Worm (Caenorhabditis elegans) whole organism, young adult: ENCODE data around the gene C18H9.5.

Experiments
- B0035.1 ChIP-seq: sonication (generic microtip); optimal IDR thresholded peaks from 2 replicates; lab custom pipeline; 2016; ENCODE audit warnings: missing genetic modification characterization, mild to moderate bottlenecking, missing compliant biosample characterization, missing genotype, missing genetic modification reagents
- B0261.1 ChIP-seq: sonication (generic microtip); optimal IDR thresholded peaks from 2 replicates; lab custom pipeline; 2016; ENCODE audit warnings: mild to moderate bottlenecking, missing genetic modification characterization, moderate library complexity, missing compliant biosample characterization
- B0336.3 ChIP-seq: fragments of 200-800 bp; sonication (Bioruptor generic); IDR thresholded peaks from 2 replicates; pipeline ENCODE4 v1.3.6; 2022; ENCODE audit warnings: missing genetic modification characterization, missing compliant biosample characterization
- F10E7.11 ChIP-seq: sonication (generic microtip); optimal IDR thresholded peaks from 2 replicates; lab custom pipeline; 2017; ENCODE audit warnings: mild to moderate bottlenecking, missing genetic modification characterization, moderate library complexity, missing compliant biosample characterization
- F33H1.4 ChIP-seq: fragments of 200-800 bp; sonication (Bioruptor generic); IDR thresholded peaks from 2 replicates; pipeline ENCODE4 v1.3.6; 2022; ENCODE audit warnings: missing genetic modification reagents, missing genetic modification characterization, missing compliant biosample characterization
- F39B2.1 ChIP-seq: fragments of 200-800 bp; sonication (Bioruptor generic); IDR thresholded peaks from 2 replicates; pipeline ENCODE4 v1.3.6; 2022; ENCODE audit warnings: missing genetic modification reagents, missing genetic modification characterization, missing compliant biosample characterization
- F49E8.2 ChIP-seq: sonication (generic microtip); optimal IDR thresholded peaks from 3 replicates; lab custom pipeline; 2017; ENCODE audit warnings: missing genetic modification characterization, mild to moderate bottlenecking, missing compliant biosample characterization, antibody characterized with exemption, moderate library complexity; ENCODE audit not compliant: insufficient read depth
- K12H6.12 ChIP-seq: fragments of 200-800 bp; sonication (Bioruptor generic); optimal IDR thresholded peaks from 2 replicates; lab custom pipeline; 2018; ENCODE audit warnings: mild to moderate bottlenecking, missing genetic modification characterization, missing compliant biosample characterization
- Y53G8AR.9 ChIP-seq: fragments of 200-800 bp; sonication (Bioruptor generic); conservative IDR thresholded peaks from 2 replicates; pipeline ENCODE4 v1.3.6; 2022; ENCODE audit warnings: missing genetic modification reagents, missing genetic modification characterization, missing compliant biosample characterization
- Y67H2A.10 ChIP-seq: fragments of 200-800 bp; sonication (Bioruptor generic); conservative IDR thresholded peaks from 2 replicates; pipeline ENCODE4 v1.3.6; 2022; ENCODE audit warnings: missing genetic modification reagents, missing genetic modification characterization, missing compliant biosample characterization
- aptf-2 ChIP-seq: fragments of 200-800 bp; sonication (Bioruptor generic); conservative IDR thresholded peaks from 2 replicates; pipeline ENCODE4 v1.3.6; 2022; ENCODE audit warnings: missing genetic modification reagents, missing genetic modification characterization, missing compliant biosample characterization
- aptf-3 ChIP-seq: fragments of 200-800 bp; sonication (Bioruptor generic); IDR thresholded peaks from 2 replicates; pipeline ENCODE4 v1.3.6; 2022; ENCODE audit warnings: missing genetic modification characterization, missing compliant biosample characterization
- attf-5 ChIP-seq: fragments of 200-800 bp; sonication (Bioruptor generic); optimal IDR thresholded peaks from 2 replicates; lab custom pipeline; 2018; ENCODE audit warnings: mild to moderate bottlenecking, missing genetic modification characterization, missing compliant biosample characterization
- attf-6 ChIP-seq: fragments of 200-800 bp; sonication (Bioruptor generic); IDR thresholded peaks from 2 replicates; pipeline ENCODE4 v1.3.6; 2022; ENCODE audit warnings: missing genetic modification reagents, missing genetic modification characterization, missing compliant biosample characterization
- ceh-100 ChIP-seq: fragments of 200-800 bp; sonication (Bioruptor generic); IDR thresholded peaks from 2 replicates; pipeline ENCODE4 v1.3.6; 2022; ENCODE audit warnings: missing genetic modification reagents, missing genetic modification characterization, missing compliant biosample characterization
- ceh-27 ChIP-seq: fragments of 200-800 bp; sonication (Bioruptor generic); optimal IDR thresholded peaks from 2 replicates; lab custom pipeline; 2018; ENCODE audit warnings: mild to moderate bottlenecking, missing genetic modification characterization, moderate library complexity, missing compliant biosample characterization
- ceh-58 ChIP-seq: fragments of 200-800 bp; sonication (Bioruptor generic); IDR thresholded peaks from 2 replicates; pipeline ENCODE4 v1.3.6; 2022; ENCODE audit warnings: missing genetic modification characterization, missing compliant biosample characterization
- chd-7 ChIP-seq: sonication (generic microtip); optimal IDR thresholded peaks from 2 replicates; lab custom pipeline; 2016; ENCODE audit warnings: mild to moderate bottlenecking, missing genetic modification characterization, moderate library complexity, missing compliant biosample characterization
- dpff-1 ChIP-seq: sonication (generic microtip); optimal IDR thresholded peaks from 2 replicates; lab custom pipeline; 2017; ENCODE audit warnings: mild to moderate bottlenecking, missing genetic modification characterization, missing compliant biosample characterization
- egl-44 ChIP-seq: fragments of 200-800 bp; sonication (Bioruptor generic); IDR thresholded peaks from 2 replicates; pipeline ENCODE4 v1.3.6; 2022; ENCODE audit warnings: missing genetic modification reagents, missing genetic modification characterization, missing compliant biosample characterization
- gei-17 ChIP-seq: fragments of 200-800 bp; sonication (Bioruptor generic); optimal IDR thresholded peaks from 2 replicates; lab custom pipeline; 2018; ENCODE audit warnings: mild to moderate bottlenecking, missing genetic modification characterization, missing compliant biosample characterization
- him-1 ChIP-seq: sonication (generic microtip); optimal IDR thresholded peaks from 2 replicates; lab custom pipeline; 2016; ENCODE audit warnings: missing genotype, missing genetic modification reagents, missing genetic modification characterization, missing compliant biosample characterization
- hlh-26 ChIP-seq: fragments of 200-800 bp; sonication (Bioruptor generic); conservative IDR thresholded peaks from 2 replicates; pipeline ENCODE4 v1.3.6; 2022; ENCODE audit warnings: missing genetic modification reagents, missing genetic modification characterization, missing compliant biosample characterization
- hmg-1.2 ChIP-seq: fragments of 200-800 bp; sonication (Bioruptor generic); IDR thresholded peaks from 2 replicates; pipeline ENCODE4 v1.3.6; 2022; ENCODE audit warnings: missing genetic modification reagents, missing genetic modification characterization, missing compliant biosample characterization
- lag-1 ChIP-seq: fragments of 200-800 bp; sonication (Bioruptor generic); IDR thresholded peaks from 2 replicates; pipeline ENCODE4 v1.3.6; 2022; ENCODE audit warnings: missing genetic modification reagents, missing genetic modification characterization, missing compliant biosample characterization
- lin-35 ChIP-seq, 3 experiments: fragments of 150-350 bp in 2 of 3; sonication (generic microtip) in 1 of 3; optimal IDR thresholded peaks; 2 replicates each; lab custom pipeline; 2014 to 2018; ENCODE audit warnings: missing biosample characterization in 3 of 3, missing genetic modification characterization in 3 of 3, missing genetic modification reagents in 3 of 3
- lin-40 ChIP-seq: sonication (generic microtip); optimal IDR thresholded peaks from 2 replicates; lab custom pipeline; 2016; ENCODE audit warnings: missing genetic modification characterization, mild to moderate bottlenecking, missing compliant biosample characterization, missing genotype, missing genetic modification reagents
- lin-54 ChIP-seq: fragments of 200-800 bp; sonication (Bioruptor generic); optimal IDR thresholded peaks from 2 replicates; lab custom pipeline; 2018; ENCODE audit warnings: mild to moderate bottlenecking, missing genetic modification characterization, missing compliant biosample characterization
- lir-1 ChIP-seq: fragments of 200-800 bp; sonication (Bioruptor generic); conservative IDR thresholded peaks from 2 replicates; pipeline ENCODE4 v1.3.6; 2022; ENCODE audit warnings: missing genetic modification reagents, missing genetic modification characterization, missing compliant biosample characterization
- madf-3 ChIP-seq: fragments of 200-800 bp; sonication (Bioruptor generic); IDR thresholded peaks from 2 replicates; pipeline ENCODE4 v1.3.6; 2022; ENCODE audit warnings: missing genetic modification reagents, missing genetic modification characterization, missing compliant biosample characterization
- mcd-1 ChIP-seq: fragments of 200-800 bp; sonication (Bioruptor generic); IDR thresholded peaks from 2 replicates; pipeline ENCODE4 v1.3.6; 2022; ENCODE audit warnings: missing genetic modification reagents, missing genetic modification characterization, missing compliant biosample characterization
- mxl-1 ChIP-seq: sonication (generic microtip); optimal IDR thresholded peaks from 2 replicates; lab custom pipeline; 2016; ENCODE audit warnings: missing genetic modification characterization, missing compliant biosample characterization
- rpc-1 ChIP-seq, 2 experiments: fragments of 150-350 bp in 1 of 2; sonication (generic microtip) in 1 of 2; optimal IDR thresholded peaks; 2 replicates each; lab custom pipeline; 2014 to 2018; ENCODE audit warnings: missing biosample characterization in 1 of 2, missing genetic modification characterization in 1 of 2, missing genetic modification reagents in 1 of 2, missing genotype in 1 of 2
- somi-1 ChIP-seq: fragments of 200-800 bp; sonication (Bioruptor generic); optimal IDR thresholded peaks from 2 replicates; lab custom pipeline; 2018; ENCODE audit warnings: mild to moderate bottlenecking, missing genetic modification characterization, missing compliant biosample characterization
- tbx-9 ChIP-seq: sonication (generic microtip); optimal IDR thresholded peaks from 2 replicates; lab custom pipeline; 2016; ENCODE audit warnings: borderline replicate concordance, missing genetic modification characterization, inconsistent platforms, missing compliant biosample characterization
- unc-130 ChIP-seq: sonication (generic microtip); optimal IDR thresholded peaks from 2 replicates; lab custom pipeline; 2016; ENCODE audit warnings: missing genetic modification reagents, missing genetic modification characterization, missing compliant biosample characterization
- ztf-25 ChIP-seq: fragments of 200-800 bp; sonication (Bioruptor generic); IDR thresholded peaks from 2 replicates; pipeline ENCODE4 v1.3.6; 2022; ENCODE audit warnings: missing genetic modification reagents, missing genetic modification characterization, missing compliant biosample characterization
- ztf-6 ChIP-seq: fragments of 200-800 bp; sonication (Bioruptor generic); IDR thresholded peaks from 2 replicates; pipeline ENCODE4 v1.3.6; 2022; ENCODE audit warnings: missing genetic modification reagents, missing genetic modification characterization, missing compliant biosample characterization

C18H9.5 gene

ce11 chrII:6734674-6735073 is 39.3 kb upstream of the C18H9.5 start, which contains the start of gene T14B4.3 (continued):
- no peak for TF ChIP-seq tbx-9 (tag; lab: Kevin White, UChicago)
- TF ChIP-seq lin-54 (GFP tag; lab: Kevin White, UChicago) = no peak
- TF ChIP-seq lir-1 = 0 out of 2 replicates have a peak, but pooled peaks have one; percentile 24
- TF ChIP-seq madf-3 (GFP tag; lab: Robert Waterston, UW) = no peak
- no peak for TF ChIP-seq aptf-3
- peak; percentile 22 for TF ChIP-seq K12H6.12 (tag; lab: Kevin White, UChicago)
- peak; percentile 53 for TF ChIP-seq ceh-27
- TF ChIP-seq Y53G8AR.9 = no peak
- no peak for TF ChIP-seq B0035.1 (tag; lab: Kevin White, UChicago)
- no peak for TF ChIP-seq B0261.1 (tag; lab: Kevin White, UChicago)
- TF ChIP-seq rpc-1 (optimal IDR thresholded peaks at IDR 0.05; lab: Kevin White, UChicago) = no peak
- TF ChIP-seq rpc-1 (tag; optimal IDR thresholded peaks at IDR 0.05; lab: Kevin White, UChicago) = no peak
- TF ChIP-seq chd-7 (tag; lab: Kevin White, UChicago) = no peak
- no peak for TF ChIP-seq lin-40 (tag; lab: Kevin White, UChicago)
- no peak for TF ChIP-seq ztf-25 (GFP tag; lab: Robert Waterston, UW)
- TF ChIP-seq dpff-1 (tag; lab: Kevin White, UChicago) = no peak
- TF ChIP-seq Y67H2A.10 = no peak
- no peak for TF ChIP-seq hlh-26 (GFP tag; lab: Robert Waterston, UW)
- TF ChIP-seq attf-6 (GFP tag; lab: Robert Waterston, UW) = no peak
- TF ChIP-seq hmg-1.2 (GFP tag; lab: Robert Waterston, UW) = peak; percentile 64
- TF ChIP-seq mxl-1 (tag; lab: Kevin White, UChicago) = no peak
- peak; percentile 97 for TF ChIP-seq ceh-100 (GFP tag; lab: Robert Waterston, UW)
- TF ChIP-seq unc-130 (GFP tag; lab: Kevin White, UChicago) = peak; percentile 38
- TF ChIP-seq aptf-2 = no peak
- no peak for TF ChIP-seq lag-1 (GFP tag; lab: Robert Waterston, UW)
- TF ChIP-seq lin-35 (GFP tag; optimal IDR thresholded peaks at IDR 0.05; lab: Kevin White, UChicago) = no peak
- TF ChIP-seq F33H1.4 (GFP tag; lab: Robert Waterston, UW) = peak; percentile 25; the same call in 1 of the 2 replicates
- no peak for TF ChIP-seq F49E8.2 (tag; lab: Kevin White, UChicago)
- peak; percentile 67 for TF ChIP-seq attf-5 (GFP tag; lab: Kevin White, UChicago)
- peak; percentile 92 for TF ChIP-seq mcd-1 (GFP tag; lab: Robert Waterston, UW)

- TF ChIP-seq egl-44 (no peak), F39B2.1 (GFP tag; lab: Robert Waterston, UW) (no peak), ceh-58 (GFP tag; lab: Robert Waterston, UW) (no peak), ztf-6 (GFP tag; lab: Robert Waterston, UW) (no peak), B0336.3 (no peak)
Measured at ce11 chrII:6733718-6734117, 38.4 kb upstream of the C18H9.5 start, which contains the start of gene T14B4.9. Gene T14B4.9, minus strand, starts transcription at chrII:6733818.

DNA sequence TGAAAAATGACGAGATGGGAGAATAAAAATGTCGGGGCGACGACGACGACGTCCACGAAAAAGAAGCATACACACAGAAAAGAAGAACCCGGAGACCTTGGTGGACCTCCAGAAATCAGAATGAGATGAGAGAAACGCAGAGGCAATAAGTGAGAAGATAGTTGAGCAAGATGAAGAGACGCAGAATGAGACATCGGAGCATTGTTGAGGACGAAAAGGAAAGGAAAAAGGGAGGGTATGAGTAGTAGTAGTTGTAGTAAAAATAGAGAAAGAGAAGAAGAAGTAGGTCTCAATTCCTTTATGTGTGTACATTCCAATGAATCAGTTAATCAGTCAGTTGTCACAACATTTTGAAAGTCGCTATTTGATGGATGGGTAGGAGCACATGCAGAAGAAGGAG is 34.0 kb upstream of the C18H9.5 start, which contains the start of gene T14B4.8:
T14B4.8 (minus strand) TSS at position 60 of the 400 bp plus-strand sequence.
- TF ChIP-seq F10E7.11 (tag; lab: Kevin White, UChicago) (no peak), gei-17 (GFP tag; lab: Kevin White, UChicago) (no peak), him-1 (tag; lab: Kevin White, UChicago) (no peak), somi-1 (GFP tag; lab: Kevin White, UChicago) (no peak), hmg-1.2 (GFP tag; lab: Robert Waterston, UW) (peak; percentile 63; the same call in 1 of the 2 replicates)
